Worm (Caenorhabditis elegans): ENCODE measurements around the gene dyf-18.
A peak's percentile ranks its signal among the peaks of the same experiment; 100 is the strongest.

The dyf-18 gene

DNA sequence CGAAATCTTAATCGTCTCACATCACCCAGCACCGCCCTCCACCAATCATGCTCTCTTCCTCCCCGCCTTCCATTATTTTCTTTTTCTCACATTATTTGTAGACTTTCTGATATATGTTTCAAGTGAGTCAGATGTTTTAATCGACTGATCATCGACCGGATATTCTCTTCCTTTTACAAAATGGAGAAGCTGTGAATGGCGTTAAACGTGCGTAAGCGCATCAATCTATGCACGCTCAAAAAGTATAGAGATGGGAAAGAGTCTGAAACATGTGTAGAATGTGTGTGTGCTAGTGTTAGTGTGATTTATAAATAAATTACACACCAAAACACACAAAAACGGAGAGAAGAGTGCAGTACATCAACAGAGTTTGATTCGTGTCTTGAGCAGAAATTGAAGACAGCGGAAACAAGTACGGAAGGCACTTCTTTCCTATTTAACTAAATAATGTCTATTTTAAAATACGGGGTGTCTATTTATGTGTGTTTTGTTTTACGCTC, 24.0 kb downstream of the dyf-18 start:
- TF ChIP-seq ces-1 (GFP tag; optimal IDR thresholded peaks at IDR 0.05) (peak; percentile 15), hlh-1 (tag; optimal IDR thresholded peaks at IDR 0.05) (no peak)

DNA sequence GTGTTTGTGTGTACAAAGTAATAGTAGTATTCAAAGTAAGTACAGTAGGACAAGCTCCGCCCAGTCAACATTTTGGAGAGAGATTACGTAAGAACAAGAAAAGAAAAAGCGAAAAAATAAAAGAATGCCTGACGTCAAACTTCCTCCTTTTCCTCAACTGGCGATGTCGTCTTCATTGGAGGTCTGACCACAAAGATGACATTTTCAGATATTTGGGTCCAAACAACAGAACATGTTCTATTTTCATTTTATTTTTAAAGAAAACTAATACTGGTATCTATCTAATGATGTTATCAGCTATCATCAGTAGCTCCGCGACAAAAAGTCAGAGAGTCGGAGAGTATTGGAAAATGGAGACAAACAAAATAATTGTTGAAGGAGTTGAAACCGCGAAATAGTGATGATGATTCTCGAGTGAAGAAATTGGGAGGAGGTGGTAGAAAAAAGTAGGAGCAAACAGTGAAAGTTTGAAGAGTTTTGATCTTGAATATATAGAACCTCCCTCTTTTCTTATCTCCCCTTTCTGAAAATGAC, 27.2 kb downstream of the dyf-18 start, which contains the start of gene lips-5:
lips-5 (minus strand) TSS at position 51 of the 534 bp plus-strand sequence.
- TF ChIP-seq ztf-11 (tag; optimal IDR thresholded peaks at IDR 0.05) = no peak
- no peak for TF ChIP-seq M03D4.4 (tag; optimal IDR thresholded peaks at IDR 0.05)
- no peak for TF ChIP-seq lsy-2 (tag; optimal IDR thresholded peaks at IDR 0.05)
- no peak for TF ChIP-seq sem-2 (GFP tag; optimal IDR thresholded peaks at IDR 0.05)
- TF ChIP-seq unc-39 (tag; optimal IDR thresholded peaks at IDR 0.05) = no peak
- TF ChIP-seq snpc-4 (tag; optimal IDR thresholded peaks at IDR 0.05) = no peak
- TF ChIP-seq tbx-8 (GFP tag; optimal IDR thresholded peaks at IDR 0.05) = no peak
- no peak for TF ChIP-seq pha-4 (tag; optimal IDR thresholded peaks at IDR 0.05)
- no peak for TF ChIP-seq ceh-43 (GFP tag; optimal IDR thresholded peaks at IDR 0.05)
- TF ChIP-seq mab-5 (tag; optimal IDR thresholded peaks at IDR 0.05) = no peak
- no peak for TF ChIP-seq elt-1 (tag; optimal IDR thresholded peaks at IDR 0.05; ENCODE audit: borderline replicate concordance, insufficient read depth)
- TF ChIP-seq hlh-1 (tag; optimal IDR thresholded peaks at IDR 0.05) = no peak

- TF ChIP-seq bed-3 (GFP tag; optimal IDR thresholded peaks at IDR 0.05) = no peak
- TF ChIP-seq pha-4 (tag; optimal IDR thresholded peaks at IDR 0.05) = no peak
- no peak for TF ChIP-seq mab-5 (tag; optimal IDR thresholded peaks at IDR 0.05)
- TF ChIP-seq ceh-83 (GFP tag; optimal IDR thresholded peaks at IDR 0.05) = no peak
- TF ChIP-seq snpc-4 (tag; optimal IDR thresholded peaks at IDR 0.05) = no peak
Observed at ce11 chrIV:11772119-11772518, 28.9 kb downstream of the dyf-18 start.

ce11 chrIV:11771064-11771463, 29.9 kb downstream of the dyf-18 start:
- no peak for TF ChIP-seq ceh-39 (tag; optimal IDR thresholded peaks at IDR 0.05)

DNA sequence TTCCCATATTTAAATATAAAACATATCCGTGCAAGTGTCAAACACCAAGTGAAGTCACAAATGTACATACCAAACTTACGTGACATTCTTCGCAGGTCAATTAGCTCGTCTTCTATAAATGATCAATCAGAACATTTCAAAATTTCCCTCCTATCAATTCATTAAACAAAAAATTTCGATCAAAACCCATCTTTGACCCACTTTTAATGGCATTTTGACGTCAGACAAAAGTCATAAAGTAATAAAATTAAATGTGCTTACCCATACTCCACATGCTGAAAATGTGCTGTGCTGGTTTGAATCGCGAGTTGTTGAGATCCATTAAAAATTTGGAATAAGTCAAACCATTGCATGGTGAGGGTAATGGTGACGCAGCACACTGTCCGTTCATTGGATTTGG, 31.2 kb downstream of the dyf-18 start:
- no peak for TF ChIP-seq unc-62 (GFP tag; optimal IDR thresholded peaks at IDR 0.05)
- no peak for TF ChIP-seq ceh-83 (GFP tag; optimal IDR thresholded peaks at IDR 0.05)
- no peak for TF ChIP-seq nhr-12 (tag; optimal IDR thresholded peaks at IDR 0.05)

- TF ChIP-seq drap-1 (GFP tag; optimal IDR thresholded peaks at IDR 0.05) (no peak), unc-120 (tag; optimal IDR thresholded peaks at IDR 0.05; ENCODE audit: poor library complexity, severe bottlenecking) (peak; percentile 10), unc-62 (GFP tag; optimal IDR thresholded peaks at IDR 0.05) (peak; percentile 16), ces-1 (GFP tag; optimal IDR thresholded peaks at IDR 0.05) (peak; percentile 94), nhr-2 (tag; optimal IDR thresholded peaks at IDR 0.05) (no peak), ceh-83 (GFP tag; optimal IDR thresholded peaks at IDR 0.05) (no peak), zip-8 (tag; optimal IDR thresholded peaks at IDR 0.05) (no peak), lsy-2 (tag; optimal IDR thresholded peaks at IDR 0.05) (no peak), flh-1 (GFP tag; optimal IDR thresholded peaks at IDR 0.05) (no peak), mls-2 (tag; optimal IDR thresholded peaks at IDR 0.05) (no peak), nhr-28 (tag; optimal IDR thresholded peaks at IDR 0.05) (no peak), blmp-1 (tag; optimal IDR thresholded peaks at IDR 0.05) (no peak), unc-39 (tag; optimal IDR thresholded peaks at IDR 0.05) (no peak), mab-5 (tag; optimal IDR thresholded peaks at IDR 0.05) (no peak)
Observed at ce11 chrIV:11765507-11765906, 35.5 kb downstream of the dyf-18 start.

DNA sequence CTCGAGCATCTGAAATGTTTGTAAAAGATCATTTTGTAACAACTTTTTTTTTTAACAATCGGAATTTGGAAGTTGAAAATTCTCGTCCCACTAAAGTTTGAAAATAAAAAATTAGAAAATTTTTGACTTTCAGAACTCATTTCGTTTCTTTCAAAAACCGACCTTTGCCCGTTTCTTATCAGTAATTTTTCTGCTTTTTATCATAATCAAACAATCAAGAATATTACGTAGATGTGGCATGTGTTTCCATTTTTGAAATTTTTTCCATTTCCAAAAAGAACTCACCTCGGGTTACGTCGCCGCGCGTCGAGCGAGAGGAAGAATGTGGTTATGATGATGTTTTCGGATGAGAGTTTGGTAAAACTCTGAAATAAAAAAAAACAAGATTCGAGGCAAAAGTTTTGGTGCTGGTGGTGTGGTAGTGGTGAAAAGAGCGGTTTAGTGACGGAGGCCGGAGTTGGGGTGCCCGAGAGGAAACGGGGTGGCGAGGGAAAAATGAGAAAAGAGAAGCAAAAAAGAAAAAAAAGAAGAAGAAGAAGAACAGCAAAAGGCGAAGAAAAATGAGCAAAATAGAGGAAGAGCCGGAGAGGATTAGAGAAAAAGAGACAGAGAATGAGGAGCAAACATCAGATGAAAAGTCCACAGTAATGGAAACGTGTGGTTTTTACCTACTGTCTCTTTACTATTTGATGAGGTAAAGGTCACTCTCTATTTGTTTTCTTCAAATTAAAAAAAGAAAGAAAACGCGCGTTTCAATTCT, 40.1 kb downstream of the dyf-18 start, which contains the start of gene T12A7.2:
T12A7.2 (minus strand) TSS at position 412 of the 760 bp plus-strand sequence.
- TF ChIP-seq elt-1 (tag; optimal IDR thresholded peaks at IDR 0.05; ENCODE audit: borderline replicate concordance, insufficient read depth) (no peak), flh-1 (GFP tag; optimal IDR thresholded peaks at IDR 0.05) (no peak), unc-62 (GFP tag; optimal IDR thresholded peaks at IDR 0.05) (no peak), unc-120 (tag; optimal IDR thresholded peaks at IDR 0.05; ENCODE audit: poor library complexity, severe bottlenecking) (peak; percentile 37), sem-2 (GFP tag; optimal IDR thresholded peaks at IDR 0.05) (no peak), ces-1 (GFP tag; optimal IDR thresholded peaks at IDR 0.05) (no peak), nhr-2 (tag; optimal IDR thresholded peaks at IDR 0.05) (no peak), mab-5 (tag; optimal IDR thresholded peaks at IDR 0.05) (no peak)

Measured in whole organism, mixed stage, embryonic.